Worm (Caenorhabditis elegans): ENCODE results near the gene F10G2.10.

DNA sequence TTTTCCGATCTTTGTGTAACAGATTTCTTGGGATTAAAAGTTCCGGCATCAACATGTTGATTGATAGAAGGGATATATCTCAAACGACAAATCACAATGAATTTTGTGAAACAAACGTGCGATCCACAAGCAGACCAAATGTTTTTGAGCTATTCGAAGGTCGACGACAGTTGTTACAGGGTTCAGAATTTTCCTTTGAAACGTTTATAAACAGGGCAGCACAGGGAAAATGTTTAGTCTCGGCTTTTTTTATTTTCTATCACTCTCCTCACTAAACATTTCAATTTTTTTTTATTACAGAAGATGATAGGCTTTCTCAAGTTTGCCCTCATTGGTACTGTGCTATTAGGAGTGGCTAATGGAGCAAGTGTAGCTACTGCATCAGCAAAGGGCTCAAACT lies 42.9 kb downstream of the F10G2.10 start, which contains the start of gene exc-13:
- TF ChIP-seq ceh-13 (GFP tag; optimal IDR thresholded peaks at IDR 0.05) (no peak), tbx-37 (GFP tag; conservative IDR thresholded peaks at IDR 0.05) (no peak), hmg-4 (GFP tag; optimal IDR thresholded peaks at IDR 0.05) (no peak), ama-1 (optimal IDR thresholded peaks at IDR 0.05) (no peak), hmbx-1 (tag; optimal IDR thresholded peaks at IDR 0.05) (no peak), B0310.2 (tag; optimal IDR thresholded peaks at IDR 0.05) (no peak), flt-1 (GFP tag; IDR thresholded peaks at IDR 0.05) (no peak), hnd-1 (tag; optimal IDR thresholded peaks at IDR 0.05) (no peak), ets-7 (tag; optimal IDR thresholded peaks at IDR 0.05) (no peak), aly-1 (tag; optimal IDR thresholded peaks at IDR 0.05) (no peak), pes-1 (GFP tag; IDR thresholded peaks at IDR 0.05) (no peak), F13C5.2 (tag; optimal IDR thresholded peaks at IDR 0.05) (no peak), ceh-36 (tag; optimal IDR thresholded peaks at IDR 0.05) (no peak), sea-1 (GFP tag; conservative IDR thresholded peaks at IDR 0.05) (no peak)
